Fruit fly (Drosophila melanogaster) Kc167 (cell line): ENCODE measurements around the gene CG14053.

Source experiments
- Myc ChIP-seq: fragments of >200 bp; optimal IDR thresholded peaks from 2 replicates; lab custom pipeline; 2017; ENCODE audit warnings: missing external identifiers
- insv ChIP-seq: fragments of >200 bp; optimal IDR thresholded peaks from 3 replicates; lab custom pipeline; 2018; ENCODE audit warnings: missing external identifiers
- psq ChIP-seq: fragments of >200 bp; optimal IDR thresholded peaks from 2 replicates; lab custom pipeline; 2017; ENCODE audit warnings: missing external identifiers
- ttk ChIP-seq: sonication (Bioruptor generic); optimal IDR thresholded peaks from 2 replicates; lab custom pipeline; 2017; ENCODE audit warnings: missing external identifiers

DNA sequence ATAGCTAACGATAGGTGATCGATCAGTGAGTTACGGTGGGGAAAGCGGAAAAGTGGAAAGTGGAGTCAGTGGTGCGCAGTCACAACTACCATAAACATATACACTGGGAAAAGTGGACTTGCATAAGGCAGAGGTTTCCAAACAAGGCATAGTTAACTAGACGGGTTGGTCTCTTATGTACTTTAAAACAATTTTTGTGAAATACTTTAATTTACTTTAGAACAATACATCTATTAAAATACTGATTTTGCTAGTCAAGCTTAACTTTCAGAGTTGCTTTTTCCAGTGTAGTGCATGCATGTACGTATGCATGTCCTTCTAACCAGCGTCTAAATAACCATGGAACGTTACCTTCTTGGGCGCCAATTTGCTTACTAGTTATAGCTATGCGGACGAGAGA lies 26.2 kb upstream of the CG14053 start:
- TF ChIP-seq Myc (lab: Kevin White, UChicago) (no peak), psq (no peak), insv (no peak), ttk (lab: Kevin White, UChicago) (no peak)
